Worm (Caenorhabditis elegans) whole organism, L4 larva: ENCODE measurements around the gene adh-1.

ENCODE experiments used
- ZK546.5 ChIP-seq, 2 experiments: sonication (generic microtip); optimal IDR thresholded peaks; 2 replicates each; lab custom pipeline; 2017; ENCODE audit warnings: missing biosample characterization in 2 of 2, missing genetic modification characterization in 2 of 2
- daf-8 ChIP-seq: fragments of 200-800 bp; sonication (Bioruptor generic); IDR thresholded peaks from 2 replicates; pipeline ENCODE4 v1.3.6; 2022; ENCODE audit warnings: missing genetic modification characterization, missing compliant biosample characterization

ce11 chrV:11900127-11900526 lies 12.1 kb downstream of the adh-1 start:
- no peak for TF ChIP-seq daf-8 (GFP tag; lab: Robert Waterston, UW)
- no peak for TF ChIP-seq ZK546.5 (tag; optimal IDR thresholded peaks at IDR 0.05; lab: Kevin White, UChicago)
